Fruit fly (Drosophila melanogaster): ENCODE data around the gene CG5664.

CG5664 gene

dm6 chr3L:21464240-21464639, 23.1 kb upstream of the CG5664 start (continued):
- peak; percentile 54 for TF ChIP-seq CG13424 (tag; optimal IDR thresholded peaks at IDR 0.05)
- peak; percentile 61; the same call in 2 of the 3 replicates for TF ChIP-seq gce (GFP tag; IDR thresholded peaks at IDR 0.05)
- no peak for TF ChIP-seq Dip2 (GFP tag; IDR thresholded peaks at IDR 0.05)
- TF ChIP-seq CoRest (tag; optimal IDR thresholded peaks at IDR 0.05), result peak; percentile 76
- TF ChIP-seq esg (GFP tag; conservative IDR thresholded peaks at IDR 0.05), result no peak
- no peak for TF ChIP-seq grn (GFP tag; optimal IDR thresholded peaks at IDR 0.05)
- TF ChIP-seq CG13894 (tag; optimal IDR thresholded peaks at IDR 0.05), result no peak
- peak; percentile 66 for TF ChIP-seq BtbVII (GFP tag; optimal IDR thresholded peaks at IDR 0.05)
- peak; percentile 36; the same call in 1 of the 3 replicates for TF ChIP-seq ken (GFP tag; IDR thresholded peaks at IDR 0.05)
- TF ChIP-seq CG3407 (GFP tag; optimal IDR thresholded peaks at IDR 0.05), result peak; percentile 90
- TF ChIP-seq CG2129 (GFP tag; IDR thresholded peaks at IDR 0.05; ENCODE audit: partially characterized antibody), result no peak
- no peak; the same call in 1 of the 2 replicates for TF ChIP-seq stc (GFP tag; IDR thresholded peaks at IDR 0.05)
- TF ChIP-seq z (GFP tag; IDR thresholded peaks at IDR 0.05), result 0 out of 3 replicates have a peak, but pooled peaks have one; percentile 35
- TF ChIP-seq CG18764 (GFP tag; optimal IDR thresholded peaks at IDR 0.05), result peak; percentile 34
- peak; percentile 88 for TF ChIP-seq Spps (tag; optimal IDR thresholded peaks at IDR 0.05)
- no peak for TF ChIP-seq gro (GFP tag; optimal IDR thresholded peaks at IDR 0.05)
- no peak for TF ChIP-seq Lim3 (GFP tag; IDR thresholded peaks at IDR 0.05)
- no peak for TF ChIP-seq E2f2 (GFP tag; IDR thresholded peaks at IDR 0.05)
- TF ChIP-seq p53 (GFP tag; optimal IDR thresholded peaks at IDR 0.05), result no peak
- TF ChIP-seq CG13624 (GFP tag; optimal IDR thresholded peaks at IDR 0.05), result no peak
- no peak for TF ChIP-seq run (tag; optimal IDR thresholded peaks at IDR 0.05)
- peak; percentile 83 for TF ChIP-seq Asciz (GFP tag; optimal IDR thresholded peaks at IDR 0.05)
- peak; percentile 4 for TF ChIP-seq CG1647 (GFP tag; optimal IDR thresholded peaks at IDR 0.05)
- TF ChIP-seq chif (GFP tag; optimal IDR thresholded peaks at IDR 0.05), result peak; percentile 54 to 62
- no peak for TF ChIP-seq sna (GFP tag; IDR thresholded peaks at IDR 0.05; ENCODE audit: partially characterized antibody)
- TF ChIP-seq CG6254 (GFP tag; optimal IDR thresholded peaks at IDR 0.05), result peak; percentile 81
- peak; percentile 62 for TF ChIP-seq CG1792 (GFP tag; optimal IDR thresholded peaks at IDR 0.05)
- TF ChIP-seq CG13287 (GFP tag; IDR thresholded peaks at IDR 0.05; ENCODE audit: partially characterized antibody), result no peak
- no peak for TF ChIP-seq CG6272 (GFP tag; IDR thresholded peaks at IDR 0.05)
- TF ChIP-seq CG13775 (GFP tag; optimal IDR thresholded peaks at IDR 0.05), result peak; percentile 43
- TF ChIP-seq dmrt11E (tag; optimal IDR thresholded peaks at IDR 0.05), result peak; percentile 97
- TF ChIP-seq Atf-2 (GFP tag; optimal IDR thresholded peaks at IDR 0.05), result peak; percentile 43
- peak; percentile 32 for TF ChIP-seq Camta (GFP tag; optimal IDR thresholded peaks at IDR 0.05)
- TF ChIP-seq ATbp (GFP tag; optimal IDR thresholded peaks at IDR 0.05), result peak; percentile 80
- peak; percentile 63 for TF ChIP-seq CG8388 (GFP tag; optimal IDR thresholded peaks at IDR 0.05)
- TF ChIP-seq CG7963 (GFP tag; IDR thresholded peaks at IDR 0.05; ENCODE audit: partially characterized antibody), result no peak
- peak; percentile 92 for TF ChIP-seq CG1233 (GFP tag; optimal IDR thresholded peaks at IDR 0.05)
- no peak for TF ChIP-seq ERR (GFP tag; optimal IDR thresholded peaks at IDR 0.05)
- no peak for TF ChIP-seq mld (GFP tag; IDR thresholded peaks at IDR 0.05; ENCODE audit: partially characterized antibody)
- TF ChIP-seq CG7745 (tag; optimal IDR thresholded peaks at IDR 0.05), result peak; percentile 91
- TF ChIP-seq Hsf (GFP tag; optimal IDR thresholded peaks at IDR 0.05), result peak; percentile 45
- no peak for TF ChIP-seq row (GFP tag; IDR thresholded peaks at IDR 0.05)
- TF ChIP-seq CG8944 (GFP tag; optimal IDR thresholded peaks at IDR 0.05), result peak; percentile 8
- 0 out of 2 replicates have a peak, but pooled peaks have one; percentile 17 for TF ChIP-seq danr (GFP tag; IDR thresholded peaks at IDR 0.05)
- TF ChIP-seq mirr (GFP tag; optimal IDR thresholded peaks at IDR 0.05), result no peak
- TF ChIP-seq gcm (GFP tag; optimal IDR thresholded peaks at IDR 0.05), result peak; percentile 75
- TF ChIP-seq MTF-1 (GFP tag; optimal IDR thresholded peaks at IDR 0.05; ENCODE audit: borderline replicate concordance), result peak; percentile 91
- TF ChIP-seq seq (GFP tag; IDR thresholded peaks at IDR 0.05), result no peak
- peak; percentile 57 for TF ChIP-seq CG11696 (GFP tag; IDR thresholded peaks at IDR 0.05)
- TF ChIP-seq hbn (GFP tag; IDR thresholded peaks at IDR 0.05; ENCODE audit: partially characterized antibody), result no peak
